Worm (Caenorhabditis elegans) whole organism, midembryonic: ENCODE data around the gene col-157.

Experiments used
- T22C8.4 ChIP-seq: fragments of 200-800 bp; sonication (Bioruptor generic); IDR thresholded peaks from 2 replicates; pipeline ENCODE4 v1.3.6; 2022; ENCODE audit warnings: missing genetic modification characterization, missing compliant biosample characterization
- cog-1 ChIP-seq: sonication (generic microtip); optimal IDR thresholded peaks from 2 replicates; lab custom pipeline; 2016; ENCODE audit warnings: missing genetic modification characterization, missing compliant biosample characterization
- flt-1 ChIP-seq: fragments of 200-800 bp; sonication (Bioruptor generic); IDR thresholded peaks from 2 replicates; pipeline ENCODE4 v1.3.6; 2022; ENCODE audit warnings: missing genetic modification characterization, missing compliant biosample characterization
- klf-2 ChIP-seq: fragments of 200-800 bp; sonication (Bioruptor generic); conservative IDR thresholded peaks from 2 replicates; pipeline ENCODE4 v1.3.6; 2022; ENCODE audit warnings: missing genetic modification reagents, missing genetic modification characterization, missing compliant biosample characterization
- med-1 ChIP-seq: sonication (generic microtip); optimal IDR thresholded peaks from 2 replicates; lab custom pipeline; 2017; ENCODE audit warnings: missing genetic modification characterization, mild to moderate bottlenecking, missing compliant biosample characterization, antibody characterized with exemption, missing genetic modification reagents; ENCODE audit not compliant: insufficient read depth
- ref-1 ChIP-seq: fragments of 200-800 bp; sonication (Bioruptor generic); conservative IDR thresholded peaks from 2 replicates; pipeline ENCODE4 v1.3.6; 2022; ENCODE audit warnings: missing genetic modification reagents, missing genetic modification characterization, missing compliant biosample characterization
- tab-1 ChIP-seq: fragments of 200-800 bp; sonication (Bioruptor generic); IDR thresholded peaks from 2 replicates; pipeline ENCODE4 v1.3.6; 2022; ENCODE audit warnings: missing genetic modification characterization, missing compliant biosample characterization
- ztf-23 ChIP-seq: fragments of 200-800 bp; sonication (Bioruptor generic); IDR thresholded peaks from 2 replicates; pipeline ENCODE4 v1.3.6; 2022; ENCODE audit warnings: missing genetic modification reagents, missing genetic modification characterization, missing compliant biosample characterization
- ztf-29 ChIP-seq: fragments of 200-800 bp; sonication (Bioruptor generic); IDR thresholded peaks from 2 replicates; pipeline ENCODE4 v1.3.6; 2022; ENCODE audit warnings: missing genetic modification reagents, missing genetic modification characterization, missing compliant biosample characterization

DNA sequence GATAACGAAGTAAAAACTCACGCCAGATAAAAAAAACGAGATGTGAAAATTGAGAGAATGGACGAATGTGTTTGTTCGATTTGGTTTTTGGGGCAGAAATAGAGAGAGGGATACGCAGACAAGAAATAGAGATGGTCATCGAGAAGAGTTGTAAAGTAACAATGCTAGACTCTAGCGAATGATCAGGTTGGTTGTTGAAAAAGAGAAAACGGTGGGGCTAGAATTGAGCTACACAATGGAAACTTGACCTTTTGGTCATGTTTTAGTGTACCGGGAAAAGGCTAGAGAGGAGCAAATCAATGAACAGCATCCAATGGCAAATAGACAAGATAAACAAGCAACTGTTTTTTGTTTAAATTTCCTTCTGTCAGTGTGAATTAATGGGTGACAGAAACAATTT is 6.5 kb downstream of the col-157 start, which contains the start of gene dhs-19:
- TF ChIP-seq cog-1 (tag; lab: Kevin White, UChicago) (no peak), flt-1 (no peak), med-1 (GFP tag; lab: Kevin White, UChicago) (no peak), tab-1 (no peak), ztf-29 (GFP tag; lab: Robert Waterston, UW) (no peak), klf-2 (GFP tag; lab: Robert Waterston, UW) (no peak), ref-1 (GFP tag; lab: Robert Waterston, UW) (no peak), ztf-23 (GFP tag; lab: Robert Waterston, UW) (no peak), T22C8.4 (GFP tag; lab: Robert Waterston, UW) (no peak)
